Fruit fly (Drosophila melanogaster) whole organism, prepupa: Measurements from ENCODE around the gene lgs.

ENCODE experiments used
- CG10631 ChIP-seq: fragments of 200-800 bp; sonication (Bioruptor generic); optimal IDR thresholded peaks from 2 replicates; lab custom pipeline; 2016; ENCODE audit warnings: missing biosample characterization, missing genetic modification characterization
- CG11294 ChIP-seq: fragments of 200-800 bp; sonication (Bioruptor generic); IDR thresholded peaks from 2 replicates; pipeline ENCODE4 v1.3.6; 2022; ENCODE audit warnings: missing biosample characterization, missing genetic modification characterization
- CG11762 ChIP-seq: fragments of 200-800 bp; sonication (Bioruptor generic); optimal IDR thresholded peaks from 3 replicates; lab custom pipeline; 2016; ENCODE audit warnings: missing biosample characterization, missing genetic modification characterization; ENCODE audit not compliant: insufficient read depth
- CG15336 ChIP-seq: fragments of 200-800 bp; sonication (Bioruptor generic); IDR thresholded peaks from 2 replicates; pipeline ENCODE4 v1.3.6; 2022; ENCODE audit warnings: missing biosample characterization, missing genetic modification characterization
- CG1621 ChIP-seq: fragments of 200-800 bp; sonication (Bioruptor generic); optimal IDR thresholded peaks from 3 replicates; lab custom pipeline; 2018; ENCODE audit warnings: missing biosample characterization, mild to moderate bottlenecking, missing genetic modification characterization
- CG3032 ChIP-seq: fragments of 200-800 bp; optimal IDR thresholded peaks from 2 replicates; lab custom pipeline; 2019; ENCODE audit warnings: missing biosample characterization, mild to moderate bottlenecking, missing genetic modification characterization, moderate library complexity
- CG31627 ChIP-seq: fragments of 200-800 bp; sonication (Bioruptor generic); optimal IDR thresholded peaks from 3 replicates; lab custom pipeline; 2016; ENCODE audit warnings: missing biosample characterization, missing genetic modification characterization
- CG32006 ChIP-seq: fragments of 200-800 bp; sonication (Bioruptor generic); optimal IDR thresholded peaks from 3 replicates; lab custom pipeline; 2017; ENCODE audit warnings: missing biosample characterization, mild to moderate bottlenecking, missing genetic modification characterization
- CG3919 ChIP-seq: fragments of 200-800 bp; sonication (Bioruptor generic); optimal IDR thresholded peaks from 3 replicates; lab custom pipeline; 2016; ENCODE audit warnings: missing biosample characterization, missing genetic modification characterization
- CG6276 ChIP-seq: fragments of 200-800 bp; sonication (Bioruptor generic); optimal IDR thresholded peaks from 2 replicates; lab custom pipeline; 2017; ENCODE audit warnings: missing biosample characterization, mild to moderate bottlenecking, missing genetic modification characterization
- CG6808 ChIP-seq: fragments of 200-800 bp; sonication (Bioruptor generic); optimal IDR thresholded peaks from 3 replicates; lab custom pipeline; 2017; ENCODE audit warnings: missing biosample characterization, missing genetic modification characterization, mild to moderate bottlenecking, moderate library complexity, missing genetic modification reagents
- CG8119 ChIP-seq: fragments of 200-800 bp; sonication (Bioruptor generic); IDR thresholded peaks from 3 replicates; pipeline ENCODE4 v1.3.6; 2022; ENCODE audit warnings: missing biosample characterization, missing genetic modification characterization
- CG8319 ChIP-seq: fragments of 200-800 bp; sonication (Bioruptor generic); optimal IDR thresholded peaks from 3 replicates; lab custom pipeline; 2016; ENCODE audit warnings: missing biosample characterization, missing genetic modification characterization
- CG8632 ChIP-seq: fragments of 200-800 bp; sonication (Bioruptor generic); optimal IDR thresholded peaks from 3 replicates; lab custom pipeline; 2016; ENCODE audit warnings: missing biosample characterization, missing genetic modification characterization
- CG9139 ChIP-seq: fragments of 200-800 bp; sonication (Bioruptor generic); optimal IDR thresholded peaks from 3 replicates; lab custom pipeline; 2017; ENCODE audit warnings: missing biosample characterization, mild to moderate bottlenecking, missing genetic modification characterization
- Eip78C ChIP-seq: fragments of 200-800 bp; sonication (Bioruptor generic); peaks from one replicate; lab custom pipeline; 2016; ENCODE audit warnings: missing biosample characterization, missing genetic modification characterization
- Eip93F ChIP-seq: fragments of 200-800 bp; sonication (Bioruptor generic); optimal IDR thresholded peaks from 2 replicates; lab custom pipeline; 2016; ENCODE audit warnings: missing biosample characterization, mild to moderate bottlenecking, missing genetic modification characterization
- Hr38 ChIP-seq: sonication (Bioruptor generic); optimal IDR thresholded peaks from 2 replicates; lab custom pipeline; 2016; ENCODE audit warnings: missing biosample characterization, missing genetic modification characterization
- Hr39 ChIP-seq: fragments of 200-800 bp; sonication (Bioruptor generic); optimal IDR thresholded peaks from 2 replicates; lab custom pipeline; 2016; ENCODE audit warnings: missing biosample characterization, missing genetic modification characterization
- Hr4 ChIP-seq: fragments of 200-800 bp; sonication (Bioruptor generic); optimal IDR thresholded peaks from 3 replicates; lab custom pipeline; 2016; ENCODE audit warnings: missing biosample characterization, missing genetic modification characterization
- OdsH ChIP-seq: fragments of 200-800 bp; sonication (Bioruptor generic); optimal IDR thresholded peaks from 3 replicates; lab custom pipeline; 2016; ENCODE audit warnings: missing biosample characterization, missing genetic modification characterization
- Sox14 ChIP-seq: fragments of 200-800 bp; sonication (Bioruptor generic); optimal IDR thresholded peaks from 3 replicates; lab custom pipeline; 2016; ENCODE audit warnings: missing biosample characterization, missing genetic modification characterization
- Sox15 ChIP-seq: fragments of 200-800 bp; sonication (Bioruptor generic); optimal IDR thresholded peaks from 3 replicates; lab custom pipeline; 2016; ENCODE audit warnings: missing biosample characterization, missing genetic modification characterization
- achi ChIP-seq: fragments of 200-800 bp; sonication (Bioruptor generic); optimal IDR thresholded peaks from 3 replicates; lab custom pipeline; 2016; ENCODE audit warnings: missing biosample characterization, missing genetic modification characterization
- acj6 ChIP-seq: fragments of 200-800 bp; sonication (Bioruptor generic); optimal IDR thresholded peaks from 3 replicates; lab custom pipeline; 2016; ENCODE audit warnings: missing biosample characterization, missing genetic modification characterization
- cyc ChIP-seq: fragments of 200-800 bp; sonication (Bioruptor generic); optimal IDR thresholded peaks from 3 replicates; lab custom pipeline; 2016; ENCODE audit warnings: missing biosample characterization, missing genetic modification characterization
- dac ChIP-seq: fragments of 200-800 bp; sonication (Bioruptor generic); optimal IDR thresholded peaks from 2 replicates; lab custom pipeline; 2017; ENCODE audit warnings: missing biosample characterization, mild to moderate bottlenecking, missing genetic modification characterization
- dsx ChIP-seq: fragments of 200-800 bp; optimal IDR thresholded peaks from 3 replicates; lab custom pipeline; 2019; ENCODE audit warnings: missing biosample characterization, mild to moderate bottlenecking, missing genetic modification characterization, moderate library complexity; ENCODE audit not compliant: poor library complexity, severe bottlenecking
- eg ChIP-seq: fragments of 200-800 bp; sonication (Bioruptor generic); IDR thresholded peaks from 3 replicates; pipeline ENCODE4 v1.3.6; 2022; ENCODE audit warnings: missing biosample characterization, missing genetic modification characterization
- fd85E ChIP-seq: fragments of 200-800 bp; sonication (Bioruptor generic); optimal IDR thresholded peaks from 3 replicates; lab custom pipeline; 2016; ENCODE audit warnings: missing biosample characterization, missing genetic modification characterization
- fkh ChIP-seq: fragments of 200-800 bp; sonication (Bioruptor generic); optimal IDR thresholded peaks from 3 replicates; lab custom pipeline; 2017; ENCODE audit warnings: missing biosample characterization, mild to moderate bottlenecking, missing genetic modification characterization, moderate library complexity
- lz ChIP-seq: fragments of 200-800 bp; sonication (Bioruptor generic); optimal IDR thresholded peaks from 3 replicates; lab custom pipeline; 2016; ENCODE audit warnings: missing biosample characterization, missing genetic modification characterization
- net ChIP-seq: fragments of 200-800 bp; sonication (Bioruptor generic); optimal IDR thresholded peaks from 3 replicates; lab custom pipeline; 2016; ENCODE audit warnings: missing biosample characterization, missing genetic modification characterization
- salr ChIP-seq, 2 experiments: fragments of 200-800 bp; sonication (Bioruptor generic); optimal IDR thresholded peaks; 3 replicates each; lab custom pipeline; 2016 to 2018; ENCODE audit warnings: missing biosample characterization in 2 of 2, missing genetic modification characterization in 2 of 2, mild to moderate bottlenecking in 1 of 2
- svp ChIP-seq: fragments of 200-800 bp; sonication (Bioruptor generic); peaks from one replicate; lab custom pipeline; 2016; ENCODE audit warnings: missing biosample characterization, missing genetic modification characterization
- topi ChIP-seq: fragments of 200-800 bp; sonication (Bioruptor generic); optimal IDR thresholded peaks from 3 replicates; lab custom pipeline; 2016; ENCODE audit warnings: missing biosample characterization, missing genetic modification characterization

The lgs gene

DNA sequence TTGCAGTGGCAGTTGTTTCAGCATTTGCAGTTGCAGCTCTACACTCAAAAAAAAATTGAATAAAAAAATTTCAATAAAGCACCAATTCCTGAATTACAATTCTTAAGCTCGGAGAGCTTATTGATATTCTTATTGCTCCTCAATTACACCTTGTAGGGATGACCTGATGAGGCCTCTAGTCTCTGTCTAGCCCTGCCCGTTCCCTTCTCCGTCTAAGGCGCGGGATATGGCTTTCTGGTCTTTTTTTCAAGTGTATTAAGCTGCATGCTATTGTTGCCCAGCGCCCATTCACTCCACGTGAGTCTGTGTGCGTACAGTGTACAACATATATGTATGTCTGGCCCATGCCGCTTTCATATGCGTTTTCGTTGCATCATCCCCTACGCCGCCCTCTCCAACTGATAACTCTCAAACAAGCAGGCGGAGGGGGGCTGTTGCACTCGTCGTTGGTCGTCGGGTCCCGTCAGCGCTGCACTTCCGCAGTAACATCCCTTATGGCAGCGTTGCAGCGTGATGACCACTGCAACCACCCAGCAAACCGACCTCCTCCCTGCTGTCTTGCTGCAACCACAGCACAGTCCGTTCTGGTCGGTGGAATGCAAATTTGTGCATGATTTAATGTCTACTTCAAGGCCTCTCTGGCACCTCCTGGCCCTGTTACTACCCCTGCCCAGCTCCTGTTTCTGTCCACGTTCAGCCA, 47.7 kb downstream of the lgs start (continued):
- TF ChIP-seq lz (GFP tag; lab: Kevin White, UChicago) (peak; percentile 31), CG8319 (no peak), fkh (GFP tag; lab: Kevin White, UChicago) (no peak), CG9139 (no peak), acj6 (GFP tag; lab: Kevin White, UChicago) (peak; percentile 41), Hr38 (GFP tag; lab: Kevin White, UChicago) (no peak), dac (no peak), dsx (GFP tag; lab: Kevin White, UChicago) (no peak), CG15336 (GFP tag; lab: Robert Waterston, UW) (no peak), CG8119 (GFP tag; lab: Robert Waterston, UW) (no peak), CG1621 (tag; lab: Kevin White, UChicago) (no peak), CG10631 (GFP tag; lab: Kevin White, UChicago) (peak; percentile 29), cyc (GFP tag; lab: Kevin White, UChicago) (peak; percentile 38), Sox15 (GFP tag; lab: Kevin White, UChicago) (no peak)
- TF ChIP-seq, all 60 proteins: peak for 21

DNA sequence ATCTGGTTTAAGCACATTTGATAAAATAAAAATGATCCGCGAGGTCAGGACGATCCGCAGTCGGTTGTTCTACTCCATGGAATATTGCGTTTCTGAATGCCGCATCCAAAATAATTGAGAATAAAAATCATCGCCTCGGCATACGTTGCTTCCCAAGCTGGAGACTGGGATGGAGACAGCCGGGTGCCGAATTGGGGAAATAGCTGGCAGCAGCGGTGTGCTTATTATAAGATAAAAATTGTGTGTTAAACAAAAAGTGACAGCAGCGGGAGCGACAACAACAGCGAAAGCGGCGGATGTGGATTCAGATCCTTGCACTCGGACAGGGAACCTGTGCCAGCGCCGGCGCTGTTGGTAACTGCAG, 48.2 kb downstream of the lgs start, which contains the start of gene dati:
Gene dati (minus strand): TSS at position 101 of the 364 bp plus-strand sequence.
- TF ChIP-seq CG8119 (GFP tag; lab: Robert Waterston, UW) (no peak), dsx (GFP tag; lab: Kevin White, UChicago) (no peak), salr (GFP tag; optimal IDR thresholded peaks at IDR 0.05; lab: Kevin White, UChicago) (no peak), eg (no peak), CG6276 (no peak), lz (GFP tag; lab: Kevin White, UChicago) (no peak), Hr39 (GFP tag; lab: Kevin White, UChicago) (no peak), Hr4 (GFP tag; lab: Kevin White, UChicago) (no peak), Hr38 (GFP tag; lab: Kevin White, UChicago) (no peak), svp (no peak), CG6808 (no peak), dac (no peak), net (GFP tag; lab: Kevin White, UChicago) (no peak), topi (no peak), CG11762 (no peak), CG8632 (GFP tag; lab: Kevin White, UChicago) (no peak), CG9139 (no peak), Eip78C (GFP tag; lab: Kevin White, UChicago) (no peak)

DNA sequence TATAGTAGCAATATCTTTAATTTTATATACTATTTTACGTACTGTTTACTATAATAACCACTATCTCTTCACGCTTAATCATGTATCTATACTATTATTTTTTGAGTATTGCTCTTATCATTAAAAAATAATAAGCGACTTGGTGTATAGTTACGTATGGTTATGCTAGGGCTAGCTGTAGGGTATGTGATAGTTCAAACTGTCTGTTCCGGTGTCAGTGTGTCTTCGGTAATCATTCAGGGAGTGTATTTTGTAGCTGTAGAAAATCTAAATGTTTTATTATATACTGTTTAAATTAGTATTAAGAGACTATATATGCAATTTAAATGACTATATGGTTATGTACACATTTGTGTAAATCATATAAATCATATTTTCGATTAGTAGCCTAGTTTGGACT, 49.3 kb downstream of the lgs start:
- no peak for TF ChIP-seq topi
- no peak for TF ChIP-seq CG32006 (GFP tag; lab: Kevin White, UChicago)
- TF ChIP-seq CG15336 (GFP tag; lab: Robert Waterston, UW): no peak
- TF ChIP-seq acj6 (GFP tag; lab: Kevin White, UChicago): no peak
- no peak for TF ChIP-seq OdsH (GFP tag; lab: Kevin White, UChicago)
- no peak for TF ChIP-seq CG3919 (GFP tag; lab: Kevin White, UChicago)
- TF ChIP-seq svp: no peak
- TF ChIP-seq fkh (GFP tag; lab: Kevin White, UChicago): no peak

- TF ChIP-seq CG11294 (GFP tag; lab: Robert Waterston, UW): no peak
- no peak for TF ChIP-seq dsx (GFP tag; lab: Kevin White, UChicago)
- TF ChIP-seq CG6276: no peak
- TF ChIP-seq Sox14 (GFP tag; lab: Kevin White, UChicago): no peak
- TF ChIP-seq CG3032 (tag; lab: Kevin White, UChicago): no peak
- no peak for TF ChIP-seq Hr38 (GFP tag; lab: Kevin White, UChicago)
- TF ChIP-seq CG1621 (tag; lab: Kevin White, UChicago): no peak
- TF ChIP-seq achi: no peak
- TF ChIP-seq Eip93F (GFP tag; lab: Kevin White, UChicago): no peak
- no peak for TF ChIP-seq CG31627 (GFP tag; lab: Kevin White, UChicago)
- no peak for TF ChIP-seq CG11762
- no peak for TF ChIP-seq fd85E
These were observed 50.4 kb downstream of the lgs start for dm6 chr4:393190-393799.
